Fruit fly (Drosophila melanogaster): ENCODE results near the gene Tmf.

Tmf gene

dm6 chrX:6862521-6863288, 18.6 kb downstream of the Tmf start (continued):
- TF ChIP-seq CG12391 (tag; optimal IDR thresholded peaks at IDR 0.05) (no peak), exex (tag; optimal IDR thresholded peaks at IDR 0.05) (peak; percentile 34), dm (GFP tag; optimal IDR thresholded peaks at IDR 0.05) (peak; percentile 8), CG17385 (GFP tag; optimal IDR thresholded peaks at IDR 0.05) (peak; percentile 88), CG7745 (tag; optimal IDR thresholded peaks at IDR 0.05) (no peak), chinmo (GFP tag; IDR thresholded peaks at IDR 0.05; ENCODE audit: partially characterized antibody) (peak; percentile 98), Hr3 (GFP tag; optimal IDR thresholded peaks at IDR 0.05) (no peak), CG32772 (GFP tag; IDR thresholded peaks at IDR 0.05) (peak; percentile 71), run (tag; optimal IDR thresholded peaks at IDR 0.05) (no peak), CG9876 (GFP tag; optimal IDR thresholded peaks at IDR 0.05) (no peak), sens (GFP tag) (no peak), CG5180 (GFP tag; optimal IDR thresholded peaks at IDR 0.05) (peak; percentile 68), Atf6 (GFP tag; IDR thresholded peaks at IDR 0.05) (0 out of 2 replicates have a peak, but pooled peaks have one; percentile 28), scrt (GFP tag; optimal IDR thresholded peaks at IDR 0.05) (peak; percentile 34), CG9932 (GFP tag; IDR thresholded peaks at IDR 0.05) (peak; percentile 6; the same call in 1 of the 2 replicates), tup (GFP tag; optimal IDR thresholded peaks at IDR 0.05) (no peak), CG8290 (GFP tag; optimal IDR thresholded peaks at IDR 0.05) (no peak), CG8290 (tag; optimal IDR thresholded peaks at IDR 0.05) (peak in 1 of 2 experiments; percentile 39), sna (GFP tag; IDR thresholded peaks at IDR 0.05; ENCODE audit: partially characterized antibody) (peak; percentile 49; the same call in 1 of the 2 replicates), CG4282 (GFP tag; optimal IDR thresholded peaks at IDR 0.05) (no peak), gce (GFP tag; IDR thresholded peaks at IDR 0.05) (0 out of 3 replicates have a peak, but pooled peaks have one; percentile 61), CG2199 (GFP tag; IDR thresholded peaks at IDR 0.05) (0 out of 3 replicates have a peak, but pooled peaks have one; percentile 51), CG33557 (GFP tag; optimal IDR thresholded peaks at IDR 0.05) (no peak), CG10147 (GFP tag; optimal IDR thresholded peaks at IDR 0.05) (no peak), CG11085 (GFP tag; IDR thresholded peaks at IDR 0.05) (no peak), CG8478 (optimal IDR thresholded peaks at IDR 0.05) (peak; percentile 70), D (optimal IDR thresholded peaks at IDR 0.05) (peak; percentile 65), D (GFP tag; optimal IDR thresholded peaks at IDR 0.05) (no peak), oc (tag; optimal IDR thresholded peaks at IDR 0.05) (peak; percentile 1), sd (tag; optimal IDR thresholded peaks at IDR 0.05) (peak; percentile 71), zen (tag; optimal IDR thresholded peaks at IDR 0.05) (peak; percentile 0), Optix (GFP tag; IDR thresholded peaks at IDR 0.05) (0 out of 3 replicates have a peak, but pooled peaks have one; percentile 64), CG14441 (GFP tag; IDR thresholded peaks at IDR 0.05) (peak; percentile 43; the same call in 1 of the 2 replicates), CG34224 (GFP tag; IDR thresholded peaks at IDR 0.05; ENCODE audit: partially characterized antibody) (peak; percentile 34; the same call in 1 of the 3 replicates), CG15479 (GFP tag; optimal IDR thresholded peaks at IDR 0.05) (peak; percentile 78), CG3838 (GFP tag; optimal IDR thresholded peaks at IDR 0.05) (peak; percentile 59), yki (optimal IDR thresholded peaks at IDR 0.05) (no peak), CG12155 (GFP tag; optimal IDR thresholded peaks at IDR 0.05) (peak; percentile 86), Fer1 (GFP tag; optimal IDR thresholded peaks at IDR 0.05) (no peak), CG4360 (GFP tag; IDR thresholded peaks at IDR 0.05) (peak; percentile 50; the same call in 1 of the 2 replicates), crol (GFP tag; IDR thresholded peaks at IDR 0.05) (peak; percentile 53), B-H2 (GFP tag; optimal IDR thresholded peaks at IDR 0.05) (peak; percentile 4), cg (GFP tag; optimal IDR thresholded peaks at IDR 0.05) (peak; percentile 91), CG2116 (GFP tag; optimal IDR thresholded peaks at IDR 0.05) (no peak), CG15011 (GFP tag; optimal IDR thresholded peaks at IDR 0.05) (no peak), Blimp-1 (GFP tag; optimal IDR thresholded peaks at IDR 0.05) (no peak), grn (GFP tag; optimal IDR thresholded peaks at IDR 0.05) (peak; percentile 1), HmgZ (tag; optimal IDR thresholded peaks at IDR 0.05) (no peak), CG7987 (GFP tag; optimal IDR thresholded peaks at IDR 0.05) (peak; percentile 24), CG10321 (GFP tag; IDR thresholded peaks at IDR 0.05) (peak; percentile 49; the same call in 1 of the 2 replicates)

Measured in whole organism, embryonic.